Worm (Caenorhabditis elegans) whole organism, L2 larva: ENCODE results near the gene dhs-23.

Experiments used
- C34F6.9 ChIP-seq: fragments of 150-350 bp; optimal IDR thresholded peaks from 2 replicates; lab custom pipeline; 2014; ENCODE audit warnings: missing biosample characterization, missing genetic modification characterization
- F13H6.1 ChIP-seq: sonication (generic microtip); optimal IDR thresholded peaks from 2 replicates; lab custom pipeline; 2016; ENCODE audit warnings: missing genetic modification characterization, missing compliant biosample characterization
- Y55F3AM.14 ChIP-seq: fragments of 200-800 bp; sonication (Bioruptor generic); optimal IDR thresholded peaks from 2 replicates; lab custom pipeline; 2018; ENCODE audit warnings: mild to moderate bottlenecking, missing genetic modification characterization, missing compliant biosample characterization
- ZK546.5 ChIP-seq: sonication (generic microtip); optimal IDR thresholded peaks from 2 replicates; lab custom pipeline; 2017; ENCODE audit warnings: missing biosample characterization, missing genetic modification characterization
- alr-1 ChIP-seq: fragments of 150-350 bp; optimal IDR thresholded peaks from 2 replicates; lab custom pipeline; 2014; ENCODE audit warnings: missing biosample characterization, missing genetic modification characterization
- ceh-16 ChIP-seq: fragments of 150-350 bp; optimal IDR thresholded peaks from 2 replicates; lab custom pipeline; 2014; ENCODE audit warnings: missing biosample characterization, missing genetic modification characterization
- crh-2 ChIP-seq: sonication (generic microtip); optimal IDR thresholded peaks from 2 replicates; lab custom pipeline; 2017; ENCODE audit warnings: missing biosample characterization, missing genetic modification characterization
- dmd-4 ChIP-seq: sonication (generic microtip); optimal IDR thresholded peaks from 2 replicates; lab custom pipeline; 2017; ENCODE audit warnings: missing biosample characterization, missing genetic modification characterization
- elt-1 ChIP-seq: fragments of 150-350 bp; optimal IDR thresholded peaks from 2 replicates; lab custom pipeline; 2014; ENCODE audit warnings: missing biosample characterization, missing genetic modification characterization
- elt-3 ChIP-seq: sonication (generic microtip); optimal IDR thresholded peaks from 2 replicates; lab custom pipeline; 2017; ENCODE audit warnings: missing biosample characterization, missing genetic modification characterization
- fos-1 ChIP-seq: fragments of 150-350 bp; optimal IDR thresholded peaks from 2 replicates; lab custom pipeline; 2014; ENCODE audit warnings: missing biosample characterization, missing genetic modification characterization
- lin-13 ChIP-seq: fragments of 150-350 bp; optimal IDR thresholded peaks from 2 replicates; lab custom pipeline; 2014; ENCODE audit warnings: missing biosample characterization, missing genetic modification reagents, missing genetic modification characterization
- lsy-2 ChIP-seq, 2 experiments: fragments of 150-350 bp in 1 of 2; sonication (generic microtip) in 1 of 2; optimal IDR thresholded peaks; 2 replicates each; lab custom pipeline; 2014 to 2017; ENCODE audit warnings: missing biosample characterization in 2 of 2, missing genetic modification characterization in 2 of 2
- nhr-11 ChIP-seq: fragments of 150-350 bp; optimal IDR thresholded peaks from 2 replicates; lab custom pipeline; 2014; ENCODE audit warnings: missing biosample characterization, missing genetic modification characterization
- nhr-237 ChIP-seq: fragments of 150-350 bp; optimal IDR thresholded peaks from 2 replicates; lab custom pipeline; 2014; ENCODE audit warnings: missing biosample characterization, missing genetic modification characterization
- nhr-25 ChIP-seq: fragments of 150-350 bp; sonication (generic microtip); optimal IDR thresholded peaks from 3 replicates; lab custom pipeline; 2014; ENCODE audit warnings: missing biosample characterization, missing genetic modification characterization
- nhr-77 ChIP-seq: fragments of 150-350 bp; optimal IDR thresholded peaks from 2 replicates; lab custom pipeline; 2014; ENCODE audit warnings: missing biosample characterization, missing genetic modification characterization
- peb-1 ChIP-seq: fragments of 150-350 bp; optimal IDR thresholded peaks from 2 replicates; lab custom pipeline; 2014; ENCODE audit warnings: missing biosample characterization, missing genetic modification characterization
- sem-4 ChIP-seq: fragments of 150-350 bp; optimal IDR thresholded peaks from 2 replicates; lab custom pipeline; 2014; ENCODE audit warnings: missing biosample characterization, missing genetic modification reagents, missing genetic modification characterization
- snpc-4 ChIP-seq: fragments of 150-350 bp; optimal IDR thresholded peaks from 2 replicates; lab custom pipeline; 2014; ENCODE audit warnings: missing biosample characterization, missing genetic modification characterization
- unc-55 ChIP-seq: fragments of 150-350 bp; sonication (generic microtip); optimal IDR thresholded peaks from 3 replicates; lab custom pipeline; 2014; ENCODE audit warnings: missing biosample characterization, missing genetic modification reagents, missing genetic modification characterization
- unc-62 ChIP-seq: fragments of 150-350 bp; optimal IDR thresholded peaks from 2 replicates; lab custom pipeline; 2014; ENCODE audit warnings: missing biosample characterization, missing genetic modification reagents, missing genetic modification characterization
- zag-1 ChIP-seq: fragments of 150-350 bp; optimal IDR thresholded peaks from 2 replicates; lab custom pipeline; 2014; ENCODE audit warnings: missing biosample characterization, missing genetic modification characterization
- ztf-1 ChIP-seq: fragments of 200-800 bp; sonication (Bioruptor generic); conservative IDR thresholded peaks from 2 replicates; pipeline ENCODE4 v1.3.6; 2022; ENCODE audit warnings: missing genetic modification characterization, missing compliant biosample characterization
- ztf-11 ChIP-seq: sonication (generic microtip); optimal IDR thresholded peaks from 2 replicates; lab custom pipeline; 2017; ENCODE audit warnings: missing biosample characterization, missing genetic modification characterization

dhs-23 gene

ce11 chrV:15395347-15395746, 14.3 kb downstream of the dhs-23 start, which contains the start of gene cyb-3:
cyb-3 (plus strand) TSS chrV:15395696.
- TF ChIP-seq nhr-11 (tag; lab: Kevin White, UChicago), result no peak

ce11 chrV:15397139-15397538, 16.1 kb downstream of the dhs-23 start:
- TF ChIP-seq elt-3 (tag; lab: Kevin White, UChicago) (no peak), alr-1 (tag; lab: Kevin White, UChicago) (no peak)

DNA sequence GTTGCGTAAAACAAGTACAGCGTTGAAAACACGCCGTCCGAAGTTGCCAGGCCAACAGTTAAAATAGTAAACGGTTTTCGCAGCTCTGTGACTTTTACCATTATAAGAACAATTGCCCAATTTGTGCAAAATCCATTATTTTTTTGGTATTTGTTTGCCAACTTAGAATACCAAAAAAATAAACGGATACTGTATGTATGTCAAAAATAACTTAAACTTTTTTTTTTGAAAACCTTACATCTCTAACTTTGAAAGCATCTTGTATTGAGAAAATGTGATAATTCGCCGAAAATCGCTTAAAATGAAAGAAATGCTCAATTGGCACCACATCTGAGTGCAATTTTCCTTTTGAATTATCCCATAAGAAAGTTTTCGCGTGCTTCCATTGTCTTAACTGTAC, 17.7 kb downstream of the dhs-23 start, which contains the start of gene fbxa-199:
fbxa-199 (minus strand) TSS at position 101 of the 400 bp plus-strand sequence.
- no peak for TF ChIP-seq nhr-25 (tag; lab: Kevin White, UChicago)
- no peak for TF ChIP-seq ztf-1 (GFP tag; lab: Robert Waterston, UW)
- TF ChIP-seq zag-1, result no peak
- TF ChIP-seq lin-13 (GFP tag; lab: Kevin White, UChicago), result no peak
- TF ChIP-seq peb-1, result no peak
- TF ChIP-seq snpc-4 (tag; lab: Kevin White, UChicago), result no peak
- TF ChIP-seq F13H6.1 (tag; lab: Kevin White, UChicago), result no peak
- TF ChIP-seq unc-55, result no peak
- TF ChIP-seq sem-4 (tag; lab: Kevin White, UChicago), result no peak

DNA sequence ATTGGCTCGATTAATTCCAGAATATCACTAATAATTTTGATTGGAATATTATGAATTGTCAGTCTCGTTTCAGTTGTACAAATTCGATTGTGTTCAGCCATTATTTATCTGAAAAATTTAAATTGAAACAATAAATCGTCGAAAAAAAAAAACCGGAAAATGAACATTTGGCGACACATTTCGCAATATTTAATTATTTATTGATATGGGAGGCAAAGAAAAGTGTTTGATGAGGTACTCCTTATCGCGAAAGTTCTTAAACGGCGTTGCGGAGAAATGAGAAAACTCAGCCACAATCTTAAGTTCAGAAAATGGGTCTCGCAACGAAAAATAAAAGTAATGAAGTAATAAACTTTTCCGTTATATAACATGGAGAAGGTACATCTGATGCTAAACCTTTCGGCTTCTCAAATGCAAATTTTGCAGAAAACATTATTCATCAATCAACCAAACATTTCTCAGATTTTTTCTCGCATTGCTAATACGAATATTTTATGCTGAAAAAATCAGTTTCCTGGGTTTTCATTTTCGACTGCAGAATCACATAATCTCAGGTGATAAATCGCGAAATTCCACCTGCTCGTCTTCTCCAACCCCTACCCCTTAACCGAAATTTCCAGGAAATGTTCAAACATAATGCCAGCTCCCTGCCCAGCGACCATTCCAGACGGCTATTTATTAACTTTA, 18.8 kb downstream of the dhs-23 start, which contains the start of the genes T06E6.15 and sri-7:
T06E6.15 (minus strand) TSS at position 101 of the 687 bp plus-strand sequence.
sri-7 (plus strand) TSS at position 637 of the 687 bp plus-strand sequence.
- TF ChIP-seq fos-1 (tag; lab: Kevin White, UChicago) (peak; percentile 33), ztf-11 (tag; lab: Kevin White, UChicago) (no peak)

DNA sequence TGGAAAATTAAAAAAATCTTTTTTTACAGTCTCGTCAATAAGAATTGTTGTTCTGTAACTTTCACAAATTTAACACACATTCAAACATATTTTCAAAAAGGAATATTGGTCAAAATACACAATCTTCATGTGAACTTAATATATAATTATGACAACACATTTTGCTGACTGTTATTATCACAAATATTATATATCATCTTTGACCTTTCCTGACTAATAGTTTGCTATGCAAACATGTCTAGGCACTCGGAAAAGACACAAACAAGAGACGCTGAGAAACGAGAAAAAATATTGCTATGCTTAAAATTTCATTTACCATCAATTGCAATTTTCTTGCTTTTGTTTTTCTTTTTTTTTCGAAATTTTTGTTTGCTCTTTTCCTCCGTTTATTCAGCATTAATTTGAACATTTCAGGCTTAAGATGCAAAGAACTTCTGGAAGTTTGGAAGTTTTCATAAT, 20.9 kb downstream of the dhs-23 start, which contains the start of gene fbxa-135:
fbxa-135 (plus strand) TSS at position 409 of the 459 bp plus-strand sequence.
- no peak for TF ChIP-seq F13H6.1 (tag; lab: Kevin White, UChicago)
- peak; percentile 16 for TF ChIP-seq fos-1 (tag; lab: Kevin White, UChicago)

DNA sequence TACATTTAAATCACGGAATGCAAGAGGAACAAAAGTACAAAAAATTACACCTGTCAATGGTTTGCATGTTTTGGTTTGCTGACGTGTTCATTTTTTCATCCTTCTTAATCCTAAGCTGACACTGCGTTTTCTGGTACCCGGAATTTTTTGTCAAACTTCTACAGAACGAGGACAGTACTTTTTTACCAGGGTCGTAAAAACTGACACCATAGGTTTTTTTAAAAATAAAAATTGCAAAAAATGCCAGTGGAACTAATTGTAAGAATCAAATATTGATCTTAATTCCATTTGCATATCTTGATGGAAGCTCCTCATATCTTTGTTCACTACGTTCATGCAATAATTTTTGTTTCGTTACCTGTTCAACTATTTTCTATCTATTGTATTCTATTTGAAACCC, 23.8 kb downstream of the dhs-23 start, which contains the start of gene srh-258:
srh-258 (plus strand) TSS at position 301 of the 400 bp plus-strand sequence.
- TF ChIP-seq dmd-4 (tag; lab: Kevin White, UChicago) (no peak), Y55F3AM.14 (GFP tag; lab: Kevin White, UChicago) (no peak), elt-1 (tag; lab: Kevin White, UChicago) (no peak), crh-2 (tag; lab: Kevin White, UChicago) (no peak), peb-1 (no peak), lin-13 (GFP tag; lab: Kevin White, UChicago) (no peak), lsy-2 (tag; optimal IDR thresholded peaks at IDR 0.05; lab: Kevin White, UChicago) (no peak), C34F6.9 (tag; lab: Kevin White, UChicago) (no peak), ztf-1 (GFP tag; lab: Robert Waterston, UW) (no peak), sem-4 (tag; lab: Kevin White, UChicago) (no peak), nhr-11 (tag; lab: Kevin White, UChicago) (no peak)

DNA sequence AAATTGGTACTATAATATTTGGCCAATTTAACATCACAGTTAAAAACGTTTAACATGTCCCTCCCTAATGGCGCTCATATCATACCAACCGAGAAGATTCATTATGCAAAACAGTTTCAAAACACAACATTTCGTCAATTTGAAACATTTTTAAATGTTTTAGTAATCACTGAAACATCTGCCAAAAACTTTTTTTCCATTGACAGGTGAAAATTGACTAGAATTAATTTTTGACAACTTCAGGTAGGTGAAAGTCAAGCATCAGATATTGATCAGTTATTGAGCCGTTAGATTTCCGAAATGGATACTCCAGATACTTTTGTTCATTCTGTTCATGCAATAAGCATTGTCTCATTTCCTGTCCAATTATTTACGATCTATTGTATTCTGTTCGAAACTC, 25.9 kb downstream of the dhs-23 start, which contains the start of gene srh-257:
srh-257 (plus strand) TSS at position 301 of the 400 bp plus-strand sequence.
- TF ChIP-seq C34F6.9 (tag; lab: Kevin White, UChicago), result no peak
- no peak for TF ChIP-seq ZK546.5
- no peak for TF ChIP-seq unc-62
- TF ChIP-seq nhr-77, result no peak
- TF ChIP-seq ceh-16 (tag; lab: Kevin White, UChicago), result no peak
- no peak for TF ChIP-seq dmd-4 (tag; lab: Kevin White, UChicago)

- TF ChIP-seq ceh-16 (tag; lab: Kevin White, UChicago) (no peak), nhr-237 (no peak), lin-13 (GFP tag; lab: Kevin White, UChicago) (no peak), C34F6.9 (tag; lab: Kevin White, UChicago) (no peak)
These were observed 31.6 kb downstream of the dhs-23 start, which contains the start of gene srbc-63 for ce11 chrV:15412625-15413024. srbc-63 (minus strand) TSS chrV:15412725.
